Fruit fly (Drosophila melanogaster) whole organism, wandering third instar larva: ENCODE measurements around the gene Remo.

Source experiments
- GATAd ChIP-seq: sonication (Bioruptor generic); optimal IDR thresholded peaks from 2 replicates; lab custom pipeline; 2016; ENCODE audit warnings: missing biosample characterization, missing genetic modification characterization
- Jra ChIP-seq: sonication (Bioruptor generic); optimal IDR thresholded peaks from 2 replicates; lab custom pipeline; 2016; ENCODE audit warnings: missing biosample characterization, missing genetic modification characterization
- N ChIP-seq: fragments of >200 bp; optimal IDR thresholded peaks from 2 replicates; lab custom pipeline; 2018; ENCODE audit warnings: missing biosample characterization, missing external identifiers, missing genetic modification characterization
- OdsH ChIP-seq: fragments of 200-800 bp; sonication (Bioruptor generic); optimal IDR thresholded peaks from 2 replicates; lab custom pipeline; 2016; ENCODE audit warnings: missing biosample characterization, mild to moderate bottlenecking, missing genetic modification characterization
- sage ChIP-seq: fragments of 200-800 bp; sonication (Bioruptor generic); optimal IDR thresholded peaks from 2 replicates; lab custom pipeline; 2016; ENCODE audit warnings: missing biosample characterization, mild to moderate bottlenecking, missing genetic modification characterization
- tai ChIP-seq: sonication (Bioruptor generic); optimal IDR thresholded peaks from 2 replicates; lab custom pipeline; 2016; ENCODE audit warnings: missing biosample characterization, missing genetic modification characterization

- TF ChIP-seq N (GFP tag; lab: Kevin White, UChicago), result no peak
- TF ChIP-seq tai (GFP tag; lab: Kevin White, UChicago), result peak; percentile 87
- peak; percentile 74 for TF ChIP-seq sage (GFP tag; lab: Kevin White, UChicago)
- peak; percentile 83 for TF ChIP-seq Jra (GFP tag; lab: Kevin White, UChicago)
- peak; percentile 92 for TF ChIP-seq OdsH
- peak; percentile 25 for TF ChIP-seq GATAd
Observed at dm6 chrX:13251310-13251709, 36.5 kb upstream of the Remo start.
